Worm (Caenorhabditis elegans): Measurements from ENCODE around the gene T07A5.1.

The T07A5.1 gene

DNA sequence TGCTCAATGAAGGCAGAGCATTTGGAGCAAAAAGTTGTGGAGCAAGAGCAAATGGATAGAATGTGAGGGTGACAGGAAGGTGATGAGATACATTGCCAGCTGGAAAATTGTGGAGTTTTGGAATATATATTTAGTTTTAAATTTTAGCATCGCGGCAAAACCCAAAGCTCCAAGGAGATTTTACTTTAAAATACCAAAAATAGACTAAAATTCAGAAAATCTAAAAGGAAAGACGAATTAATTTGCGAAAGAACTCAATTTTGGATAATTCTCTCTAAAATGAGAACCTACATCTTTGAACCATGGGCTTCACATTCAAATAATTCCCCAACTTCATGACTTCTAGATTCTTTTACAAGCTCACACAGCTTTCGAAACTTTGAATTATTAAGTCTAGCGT is 26.6 kb upstream of the T07A5.1 start, which contains the start of gene T07C4.12:
T07C4.12 (minus strand) TSS at position 101 of the 400 bp plus-strand sequence.
- TF ChIP-seq nhr-2 (tag; optimal IDR thresholded peaks at IDR 0.05) (no peak), bed-3 (GFP tag; optimal IDR thresholded peaks at IDR 0.05) (no peak), zip-8 (tag; optimal IDR thresholded peaks at IDR 0.05) (no peak), mep-1 (tag; optimal IDR thresholded peaks at IDR 0.05) (no peak), drap-1 (GFP tag; optimal IDR thresholded peaks at IDR 0.05) (no peak), ceh-83 (GFP tag; optimal IDR thresholded peaks at IDR 0.05) (no peak)

DNA sequence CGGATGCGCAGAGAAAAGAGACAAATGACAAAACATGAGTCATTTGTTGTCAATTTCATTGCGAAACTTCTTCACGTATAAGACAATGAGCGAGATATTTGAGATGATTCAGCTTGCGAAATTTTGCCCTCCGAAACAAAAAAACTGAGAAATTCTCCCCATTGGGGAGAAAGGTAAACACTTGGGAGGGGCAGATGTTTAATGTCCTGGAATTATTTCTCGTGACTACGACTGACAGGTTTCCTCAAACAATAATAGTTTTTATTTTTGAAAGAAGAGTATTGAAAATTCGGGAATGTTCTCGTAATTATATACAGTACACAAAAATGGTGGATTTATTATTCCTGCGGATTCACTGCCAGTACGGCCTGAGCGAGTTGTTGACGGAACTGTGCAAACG is 25.2 kb upstream of the T07A5.1 start:
- no peak for TF ChIP-seq nhr-2 (tag; optimal IDR thresholded peaks at IDR 0.05)
- TF ChIP-seq bed-3 (GFP tag; optimal IDR thresholded peaks at IDR 0.05), result no peak
- TF ChIP-seq zip-8 (tag; optimal IDR thresholded peaks at IDR 0.05), result no peak
- no peak for TF ChIP-seq tbx-8 (GFP tag; optimal IDR thresholded peaks at IDR 0.05)
- TF ChIP-seq nhr-28 (tag; optimal IDR thresholded peaks at IDR 0.05), result no peak
- no peak for TF ChIP-seq sptf-1 (tag; optimal IDR thresholded peaks at IDR 0.05)
- TF ChIP-seq ham-2 (GFP tag; optimal IDR thresholded peaks at IDR 0.05), result no peak

DNA sequence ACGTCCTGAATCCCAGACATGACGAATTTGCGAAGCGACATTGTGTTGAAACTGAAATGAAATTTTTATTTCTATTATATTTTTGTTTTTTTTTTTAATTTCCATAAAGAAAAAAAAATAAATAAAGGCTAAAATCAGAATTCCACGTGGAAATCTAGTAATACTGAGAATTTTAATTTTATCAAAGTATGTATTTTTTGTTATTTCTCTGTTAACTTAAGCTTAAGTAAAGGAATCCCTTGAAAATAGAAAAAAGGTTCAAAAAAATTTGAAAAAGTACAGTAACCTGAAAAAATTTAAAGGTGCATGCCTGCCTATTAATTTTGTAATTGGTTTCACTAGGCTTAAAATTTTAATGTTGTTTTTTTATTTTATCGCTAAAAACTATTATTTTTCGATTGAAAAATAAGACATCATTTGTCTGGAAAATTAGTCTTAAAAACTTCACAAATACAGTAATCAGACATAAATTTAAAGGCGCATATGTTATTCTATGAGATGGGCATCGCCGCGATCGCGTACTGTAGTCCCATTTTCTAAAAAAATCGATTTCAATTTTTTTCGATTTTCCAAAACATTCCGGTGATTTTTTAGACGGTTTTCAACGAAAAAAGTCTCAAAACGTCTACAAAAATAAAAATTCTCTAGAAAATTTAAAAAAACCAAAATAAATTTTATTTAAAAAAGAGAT is 24.5 kb upstream of the T07A5.1 start, which contains the start of gene nex-2:
nex-2 (minus strand) TSS at position 51 of the 691 bp plus-strand sequence.
- TF ChIP-seq elt-1 (tag; optimal IDR thresholded peaks at IDR 0.05; ENCODE audit: borderline replicate concordance, insufficient read depth) (no peak), snpc-4 (tag; optimal IDR thresholded peaks at IDR 0.05) (no peak), elt-3 (tag; optimal IDR thresholded peaks at IDR 0.05) (no peak), blmp-1 (tag; optimal IDR thresholded peaks at IDR 0.05) (no peak), ceh-83 (GFP tag; optimal IDR thresholded peaks at IDR 0.05) (no peak), unc-62 (GFP tag; optimal IDR thresholded peaks at IDR 0.05) (no peak), ham-2 (GFP tag; optimal IDR thresholded peaks at IDR 0.05) (no peak), sem-2 (GFP tag; optimal IDR thresholded peaks at IDR 0.05) (no peak), ces-1 (GFP tag; optimal IDR thresholded peaks at IDR 0.05) (no peak), unc-39 (tag; optimal IDR thresholded peaks at IDR 0.05) (no peak), lin-13 (tag; optimal IDR thresholded peaks at IDR 0.05) (no peak), ztf-11 (tag; optimal IDR thresholded peaks at IDR 0.05) (no peak), nhr-2 (tag; optimal IDR thresholded peaks at IDR 0.05) (no peak), unc-120 (tag; optimal IDR thresholded peaks at IDR 0.05; ENCODE audit: poor library complexity, severe bottlenecking) (no peak), lin-32 (GFP tag; optimal IDR thresholded peaks at IDR 0.05) (no peak), nhr-12 (tag; optimal IDR thresholded peaks at IDR 0.05) (no peak)

DNA sequence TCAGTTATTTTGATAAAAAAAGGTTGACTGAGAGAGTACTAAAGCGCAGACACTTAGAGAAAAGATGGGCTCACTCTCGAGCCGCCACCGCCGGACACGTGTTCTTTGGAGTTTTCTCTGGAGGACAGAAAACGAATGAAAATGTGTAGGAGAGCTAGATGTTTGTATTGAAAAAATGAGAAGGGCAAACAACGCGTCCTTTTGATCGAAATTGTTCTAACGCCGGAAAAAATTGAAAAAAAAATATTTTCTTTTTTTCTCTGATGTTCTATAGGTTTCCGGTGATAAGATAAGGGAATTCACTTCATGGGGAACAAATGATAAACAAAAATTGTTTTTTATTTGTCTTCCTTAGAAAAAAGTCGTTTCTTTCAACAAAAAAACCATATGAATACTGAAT is 23.8 kb upstream of the T07A5.1 start:
- no peak for TF ChIP-seq elt-3 (tag; optimal IDR thresholded peaks at IDR 0.05)
- no peak for TF ChIP-seq lin-13 (tag; optimal IDR thresholded peaks at IDR 0.05)
- no peak for TF ChIP-seq drap-1 (GFP tag; optimal IDR thresholded peaks at IDR 0.05)

DNA sequence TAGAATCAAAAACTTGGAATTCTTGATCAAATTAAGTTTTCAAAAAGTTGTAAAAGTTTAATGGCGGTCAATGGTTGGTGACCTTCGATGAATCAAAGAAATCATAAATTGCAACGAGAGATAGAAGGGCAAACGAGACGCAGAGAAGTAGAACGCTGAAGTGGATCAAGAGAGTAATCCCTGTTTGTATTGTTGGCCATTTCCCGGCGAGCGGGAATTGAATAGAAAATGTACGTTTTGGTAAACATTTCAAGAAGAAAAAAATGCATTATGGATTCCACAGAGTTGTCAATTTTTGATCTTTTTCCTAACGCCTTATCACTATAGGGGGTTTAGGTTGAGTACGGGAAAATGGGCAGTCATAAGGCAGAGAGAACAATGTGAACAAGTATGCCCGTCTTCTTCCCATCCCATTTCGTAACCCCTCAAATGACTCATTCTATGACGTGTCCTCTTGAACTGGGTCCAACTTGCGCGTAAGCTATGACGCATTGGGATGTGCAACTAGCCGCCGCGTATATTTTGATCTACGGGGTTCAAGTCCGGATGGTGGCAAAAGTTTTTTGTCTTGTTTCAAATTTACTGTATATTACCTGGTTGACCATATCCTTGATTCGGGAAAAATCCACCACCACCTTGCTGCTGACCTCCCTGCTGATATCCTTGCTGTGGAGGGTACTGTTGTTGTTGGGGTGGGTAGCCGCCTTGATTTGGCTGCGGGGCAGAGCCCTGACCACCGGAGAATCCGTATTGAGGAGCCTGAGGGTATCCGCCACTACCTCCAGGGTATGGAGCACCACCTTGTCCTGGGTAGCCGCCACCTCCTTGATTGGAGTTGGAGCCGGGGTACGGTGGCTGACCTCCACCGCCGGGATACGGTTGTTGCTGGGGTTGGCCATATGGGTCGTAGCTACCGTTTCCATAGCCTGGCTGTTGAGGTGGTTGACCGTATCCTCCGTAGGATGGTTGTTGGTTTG is 22.9 kb upstream of the T07A5.1 start:
- no peak for TF ChIP-seq ceh-39 (tag; optimal IDR thresholded peaks at IDR 0.05)
- TF ChIP-seq pha-4 (tag; optimal IDR thresholded peaks at IDR 0.05), result peak; percentile 19

DNA sequence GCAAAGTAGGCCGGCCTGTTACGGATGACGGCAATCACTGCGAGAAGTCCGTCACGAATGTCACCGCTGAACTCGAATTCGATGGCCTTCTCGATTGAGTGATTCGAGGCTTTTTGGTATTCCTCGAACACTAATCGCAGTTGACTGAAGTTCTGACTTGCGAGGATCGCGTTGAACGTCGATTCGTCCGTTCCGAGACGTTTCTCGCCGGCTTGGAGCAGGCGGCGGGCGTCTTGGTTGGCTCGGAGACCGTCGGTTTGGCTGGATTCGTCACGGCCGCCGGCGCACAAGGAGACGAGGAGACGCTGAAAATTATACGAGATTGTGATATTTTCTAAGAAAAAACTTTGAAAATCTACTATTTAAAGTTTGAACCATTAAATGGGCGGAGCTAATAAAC is 20.3 kb upstream of the T07A5.1 start:
- no peak for TF ChIP-seq hlh-1 (tag; optimal IDR thresholded peaks at IDR 0.05)

DNA sequence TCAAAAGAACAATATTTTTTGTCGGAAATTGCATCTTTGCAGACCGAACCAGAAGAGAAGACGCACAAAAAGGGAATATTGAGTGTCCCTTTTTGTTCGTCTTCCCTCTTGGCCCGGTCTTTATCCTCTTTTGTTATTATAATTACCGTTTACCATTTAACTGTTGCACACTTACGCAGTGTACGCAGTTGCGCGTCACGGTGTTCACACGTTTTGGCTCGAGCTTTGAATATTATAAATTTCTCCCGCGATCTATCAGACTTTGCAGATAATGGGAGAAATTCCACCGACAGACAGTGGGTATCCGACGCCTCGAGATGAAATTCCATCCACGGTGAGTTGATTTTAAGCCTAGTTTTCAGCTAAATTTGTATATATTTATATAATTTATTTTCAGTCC is 14.8 kb upstream of the T07A5.1 start, which contains the start of gene sas-7:
sas-7 (plus strand) TSS at position 232 of the 400 bp plus-strand sequence.
- no peak for TF ChIP-seq drap-1 (GFP tag; optimal IDR thresholded peaks at IDR 0.05)
- no peak for TF ChIP-seq hlh-1 (tag; optimal IDR thresholded peaks at IDR 0.05)
- no peak for TF ChIP-seq tbx-8 (GFP tag; optimal IDR thresholded peaks at IDR 0.05)
- TF ChIP-seq ceh-39 (tag; optimal IDR thresholded peaks at IDR 0.05), result no peak
